Fruit fly (Drosophila melanogaster): ENCODE measurements around the gene CG8907.

The CG8907 gene

DNA sequence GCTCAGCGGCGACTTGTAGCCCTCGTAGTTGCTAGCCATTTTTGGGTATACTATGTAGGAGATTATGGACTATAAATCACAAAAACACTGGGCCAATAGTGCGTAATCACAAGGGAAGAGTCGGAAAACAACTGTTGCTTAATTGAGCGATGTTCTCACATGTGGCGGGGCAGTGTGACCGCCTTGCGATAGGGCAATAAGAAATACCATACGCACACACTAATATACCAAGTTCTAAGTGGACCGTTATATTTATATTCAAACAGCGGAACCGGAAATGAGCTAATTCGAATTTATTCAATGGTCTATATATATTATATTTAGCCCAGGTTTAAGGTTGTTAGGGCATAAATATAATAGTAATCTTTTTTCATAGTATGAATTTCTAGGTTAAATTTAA lies 12.9 kb downstream of the CG8907 start, which contains the start of gene Adsl (continued):
- TF ChIP-seq CG15336 (GFP tag; IDR thresholded peaks at IDR 0.05): no peak
- TF ChIP-seq dsx (GFP tag; optimal IDR thresholded peaks at IDR 0.05; ENCODE audit: poor library complexity, severe bottlenecking): peak; percentile 43
- no peak for TF ChIP-seq Lpt (GFP tag; optimal IDR thresholded peaks at IDR 0.05)
- peak; percentile 90 for TF ChIP-seq Eip78C (GFP tag)
- TF ChIP-seq CG8119 (GFP tag; IDR thresholded peaks at IDR 0.05): no peak
- no peak for TF ChIP-seq vri (GFP tag; optimal IDR thresholded peaks at IDR 0.05)
- TF ChIP-seq Smox (GFP tag; optimal IDR thresholded peaks at IDR 0.05): no peak
- TF ChIP-seq svp (GFP tag): peak; percentile 73
- no peak for TF ChIP-seq fd59A (GFP tag; optimal IDR thresholded peaks at IDR 0.05)
- no peak for TF ChIP-seq Hr39 (GFP tag; optimal IDR thresholded peaks at IDR 0.05)

DNA sequence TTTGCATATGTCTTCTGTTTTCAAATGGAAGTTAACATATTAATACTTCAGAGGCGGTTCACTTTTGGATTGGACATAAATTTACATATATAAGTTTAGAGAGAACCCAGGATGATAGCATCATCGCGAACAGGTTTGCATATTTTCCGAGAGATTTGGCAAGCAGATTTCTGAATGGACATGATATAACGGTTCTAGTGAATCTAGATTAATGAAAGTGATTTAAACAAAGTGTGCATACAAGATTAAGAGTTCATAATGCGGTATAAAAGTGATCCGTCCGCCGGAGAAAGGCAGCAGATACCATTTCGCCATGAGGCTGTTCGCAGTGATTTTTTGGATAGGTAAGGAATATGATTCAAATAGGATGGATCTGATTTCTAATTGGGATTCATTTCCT lies 20.3 kb downstream of the CG8907 start, which contains the start of gene CG5225:
Gene CG5225 (plus strand): TSS at position 301 of the 400 bp plus-strand sequence.
- TF ChIP-seq fd59A (GFP tag; optimal IDR thresholded peaks at IDR 0.05) (no peak), Eip78C (GFP tag) (no peak), ss (GFP tag; optimal IDR thresholded peaks at IDR 0.05) (no peak), net (GFP tag; optimal IDR thresholded peaks at IDR 0.05) (no peak), Sox15 (GFP tag; optimal IDR thresholded peaks at IDR 0.05) (no peak), CG8632 (GFP tag; optimal IDR thresholded peaks at IDR 0.05) (no peak), CG6163 (GFP tag; IDR thresholded peaks at IDR 0.05) (no peak), CG16779 (tag; optimal IDR thresholded peaks at IDR 0.05) (no peak), eg (GFP tag; IDR thresholded peaks at IDR 0.05) (no peak)

DNA sequence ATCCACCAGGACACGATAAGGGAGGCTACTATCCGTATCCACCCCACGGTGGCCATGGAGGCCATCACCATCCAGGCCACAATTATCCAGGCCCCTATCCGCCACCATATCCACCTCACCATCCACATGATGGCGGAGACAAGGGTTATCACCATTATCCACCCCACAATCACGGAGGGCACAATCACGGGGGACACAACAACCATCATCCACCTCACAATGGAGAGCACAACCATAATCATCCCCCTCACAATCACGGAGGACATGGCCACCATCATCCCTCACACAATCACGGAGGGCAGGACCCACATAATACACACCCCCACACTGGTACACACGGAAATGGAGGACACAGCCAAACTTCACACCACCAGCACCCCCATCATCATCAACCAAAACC lies 21.7 kb downstream of the CG8907 start:
- TF ChIP-seq acj6 (GFP tag; optimal IDR thresholded peaks at IDR 0.05) (no peak), CG7368 (GFP tag; optimal IDR thresholded peaks at IDR 0.05) (peak; percentile 12), dac (GFP tag; optimal IDR thresholded peaks at IDR 0.05) (no peak), lz (GFP tag; optimal IDR thresholded peaks at IDR 0.05) (no peak), CG10669 (GFP tag; optimal IDR thresholded peaks at IDR 0.05) (no peak)

DNA sequence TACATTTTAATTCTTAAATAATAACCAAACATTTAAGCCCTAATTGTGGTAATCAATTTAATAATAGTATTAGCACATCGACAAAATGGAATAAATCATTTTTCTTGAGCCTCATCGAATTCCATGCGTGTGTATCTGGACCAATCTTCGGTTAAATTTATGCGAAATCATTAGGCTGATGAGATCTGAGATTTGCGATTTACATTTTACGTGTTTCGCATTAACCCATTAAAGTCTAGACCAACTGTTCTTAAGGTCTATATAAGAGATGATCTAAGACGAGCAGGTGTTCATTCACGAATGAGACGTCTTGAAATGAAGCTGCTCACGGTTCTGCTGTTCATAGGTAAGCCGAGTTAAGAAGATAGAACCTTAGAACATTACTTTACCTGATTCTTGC lies 23.4 kb downstream of the CG8907 start, which contains the start of gene CG31268:
Gene CG31268 (plus strand): TSS at position 301 of the 400 bp plus-strand sequence.
- TF ChIP-seq CG1621 (tag; optimal IDR thresholded peaks at IDR 0.05) (no peak), vri (GFP tag; optimal IDR thresholded peaks at IDR 0.05) (no peak), CG8119 (GFP tag; IDR thresholded peaks at IDR 0.05) (no peak), CG16779 (tag; optimal IDR thresholded peaks at IDR 0.05) (no peak), CG6163 (GFP tag; IDR thresholded peaks at IDR 0.05) (no peak), OdsH (GFP tag; optimal IDR thresholded peaks at IDR 0.05) (no peak), dac (GFP tag; optimal IDR thresholded peaks at IDR 0.05) (no peak)

DNA sequence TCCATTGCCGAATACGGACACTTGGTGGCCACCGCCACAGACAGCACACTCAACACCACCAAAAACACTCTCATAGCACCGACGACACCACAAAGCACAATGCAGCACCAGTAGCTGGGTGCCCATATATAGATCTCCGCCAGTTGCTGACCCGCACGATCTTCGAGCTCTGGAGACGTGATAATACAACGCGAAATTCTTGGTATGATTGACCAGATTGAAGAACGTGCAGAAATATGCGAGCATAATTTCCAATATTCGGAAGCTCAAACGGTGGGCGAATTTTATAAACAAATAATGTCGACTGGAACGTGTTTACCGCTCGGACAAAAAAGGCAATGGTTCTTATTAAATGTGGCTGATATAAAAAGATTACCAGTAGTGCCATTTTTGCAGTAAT lies 27.9 kb downstream of the CG8907 start, which contains the start of gene CG4009:
Gene CG4009 (minus strand): TSS at position 101 of the 400 bp plus-strand sequence.
- TF ChIP-seq CG34406 (GFP tag; optimal IDR thresholded peaks at IDR 0.05) (no peak), lz (GFP tag; optimal IDR thresholded peaks at IDR 0.05) (no peak), vri (GFP tag; optimal IDR thresholded peaks at IDR 0.05) (no peak), acj6 (GFP tag; optimal IDR thresholded peaks at IDR 0.05) (no peak), CG11294 (GFP tag; IDR thresholded peaks at IDR 0.05) (no peak), cyc (GFP tag; optimal IDR thresholded peaks at IDR 0.05) (no peak), CG8119 (GFP tag; IDR thresholded peaks at IDR 0.05) (no peak), CG6276 (GFP tag; optimal IDR thresholded peaks at IDR 0.05) (no peak), achi (GFP tag; optimal IDR thresholded peaks at IDR 0.05) (no peak), CG32006 (GFP tag; optimal IDR thresholded peaks at IDR 0.05) (no peak)

DNA sequence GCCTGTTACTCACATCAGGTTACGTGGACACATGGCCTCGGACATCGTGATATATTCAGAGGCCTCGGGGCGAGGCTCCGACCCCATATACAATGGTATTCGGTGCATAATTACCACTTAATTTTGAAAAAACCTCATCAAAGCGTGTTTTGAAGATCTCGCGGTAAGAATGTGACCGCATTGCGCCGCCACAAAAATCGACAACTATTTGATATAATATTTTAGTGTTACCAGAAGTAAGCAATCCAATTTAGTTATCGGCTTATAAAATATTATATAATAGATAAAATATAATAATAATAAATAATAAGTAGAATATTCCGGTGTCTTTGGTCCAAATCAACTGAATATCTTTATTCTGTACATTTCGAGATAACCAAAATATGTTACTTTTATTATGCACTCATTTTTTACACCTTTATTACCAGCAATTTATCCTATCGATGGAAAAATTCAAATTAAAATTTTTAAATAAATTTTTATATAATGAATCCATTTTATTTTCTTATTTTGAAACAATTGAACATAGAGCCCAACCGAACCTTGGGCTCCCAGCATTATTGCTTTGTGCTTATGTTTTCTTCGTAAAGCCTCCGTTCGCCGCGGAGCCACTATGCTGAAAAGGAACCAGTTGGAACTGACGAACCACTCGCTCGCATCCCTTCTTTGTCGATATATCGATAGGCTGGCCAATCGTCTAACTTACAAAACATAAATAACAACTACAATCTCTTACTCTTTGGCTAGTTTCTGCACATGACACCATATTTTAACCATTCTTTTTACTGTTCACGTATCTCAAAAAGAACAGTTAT lies 32.1 kb downstream of the CG8907 start, which contains the start of the genes CG18213 and Trm7-32:
Gene CG18213 (minus strand): TSS at position 211 of the 815 bp plus-strand sequence.
Gene Trm7-32 (plus strand): TSS at position 690 of the 815 bp plus-strand sequence.
- TF ChIP-seq Sox15 (GFP tag; optimal IDR thresholded peaks at IDR 0.05): no peak
- TF ChIP-seq fd59A (GFP tag; optimal IDR thresholded peaks at IDR 0.05): no peak
- peak; percentile 15 for TF ChIP-seq esn (GFP tag; optimal IDR thresholded peaks at IDR 0.05)
- TF ChIP-seq CG6792 (GFP tag; optimal IDR thresholded peaks at IDR 0.05): no peak
- peak; percentile 27 for TF ChIP-seq achi (GFP tag; optimal IDR thresholded peaks at IDR 0.05)
- peak; percentile 38 for TF ChIP-seq CG10631 (GFP tag; optimal IDR thresholded peaks at IDR 0.05)
